Worm (Caenorhabditis elegans): ENCODE data around the gene F45D11.5.
"Not testable (repeated sequence)": the region's sequence is repeated elsewhere in the genome, so short reads cannot be mapped to it uniquely, and the experiment has no call there.

The F45D11.5 gene

ce11 chrII:966962-967361 lies 34.5 kb upstream of the F45D11.5 start, which contains the start of gene fbxc-18:
Gene fbxc-18, minus strand, starts transcription at chrII:967062.
- TF ChIP-seq dsc-1, nhr-77, elt-3 (tag; optimal IDR thresholded peaks at IDR 0.05): not testable (repeated sequence)

ce11 chrII:968106-968505 lies 33.4 kb upstream of the F45D11.5 start, which contains the start of gene C32B5.6:
Gene C32B5.6, plus strand, starts transcription at chrII:968406.
- TF ChIP-seq irx-1, vab-15, tlp-1 (tag; optimal IDR thresholded peaks at IDR 0.05): not testable (repeated sequence)

- no peak for TF ChIP-seq nhr-19 (GFP tag; conservative IDR thresholded peaks at IDR 0.05)
Measured at ce11 chrII:972850-973249, 28.7 kb upstream of the F45D11.5 start, which contains the start of gene C32B5.15. Gene C32B5.15, minus strand, starts transcription at chrII:972950.

ce11 chrII:973999-974398 lies 27.5 kb upstream of the F45D11.5 start, which contains the start of gene fbxc-14:
Gene fbxc-14, plus strand, starts transcription at chrII:974299.
- TF ChIP-seq pax-3 (tag; optimal IDR thresholded peaks at IDR 0.05) (no peak), Y116A8C.19 (tag; optimal IDR thresholded peaks at IDR 0.05; ENCODE audit: borderline replicate concordance) (no peak), nhr-11 (tag; optimal IDR thresholded peaks at IDR 0.05) (no peak), zag-1 (tag; optimal IDR thresholded peaks at IDR 0.05) (no peak), egl-13 (tag; optimal IDR thresholded peaks at IDR 0.05) (no peak), fos-1 (tag; optimal IDR thresholded peaks at IDR 0.05) (no peak), C16A3.4 (tag; optimal IDR thresholded peaks at IDR 0.05) (no peak), ceh-90 (tag; optimal IDR thresholded peaks at IDR 0.05) (no peak), rnt-1 (tag; optimal IDR thresholded peaks at IDR 0.05) (no peak), nhr-84 (tag; optimal IDR thresholded peaks at IDR 0.05) (no peak), zip-4 (GFP tag; optimal IDR thresholded peaks at IDR 0.05) (no peak), nhr-76 (tag; optimal IDR thresholded peaks at IDR 0.05) (no peak), swsn-7 (tag; optimal IDR thresholded peaks at IDR 0.05) (no peak), ceh-8 (GFP tag; optimal IDR thresholded peaks at IDR 0.05) (no peak)

- TF ChIP-seq zip-4 (GFP tag; optimal IDR thresholded peaks at IDR 0.05) (no peak), jun-1 (tag; optimal IDR thresholded peaks at IDR 0.05) (no peak), unc-130 (tag; optimal IDR thresholded peaks at IDR 0.05) (no peak), hlh-4 (tag; optimal IDR thresholded peaks at IDR 0.05) (no peak), ceh-8 (GFP tag; optimal IDR thresholded peaks at IDR 0.05) (no peak), lsy-2 (tag; optimal IDR thresholded peaks at IDR 0.05) (no peak), nhr-237 (tag; optimal IDR thresholded peaks at IDR 0.05) (no peak), mdl-1 (tag; optimal IDR thresholded peaks at IDR 0.05) (no peak), pag-3 (tag; optimal IDR thresholded peaks at IDR 0.05; ENCODE audit: borderline replicate concordance, insufficient read depth) (no peak), pqm-1 (tag; optimal IDR thresholded peaks at IDR 0.05) (no peak), swsn-7 (tag; optimal IDR thresholded peaks at IDR 0.05) (no peak), ztf-11 (tag; optimal IDR thresholded peaks at IDR 0.05) (no peak), nhr-11 (tag; optimal IDR thresholded peaks at IDR 0.05) (no peak), ets-5 (GFP tag; IDR thresholded peaks at IDR 0.05) (no peak), Y116A8C.19 (tag; optimal IDR thresholded peaks at IDR 0.05; ENCODE audit: borderline replicate concordance) (no peak), snpc-4 (tag; optimal IDR thresholded peaks at IDR 0.05) (no peak), nhr-28 (tag; optimal IDR thresholded peaks at IDR 0.05) (no peak)
Measured at ce11 chrII:979135-979534, 22.4 kb upstream of the F45D11.5 start, which contains the start of the genes fbxc-17 and fbxc-15. Gene fbxc-17, minus strand, starts transcription at chrII:979235. Gene fbxc-15, plus strand, starts transcription at chrII:979423.

ce11 chrII:982842-983241 lies 18.7 kb upstream of the F45D11.5 start, which contains the start of gene srh-274:
Gene srh-274, plus strand, starts transcription at chrII:983142.
- TF ChIP-seq snu-23 (GFP tag; optimal IDR thresholded peaks at IDR 0.05) (no peak), fos-1 (tag; optimal IDR thresholded peaks at IDR 0.05) (no peak), unc-130 (tag; optimal IDR thresholded peaks at IDR 0.05) (no peak), C34B4.2 (tag; optimal IDR thresholded peaks at IDR 0.05) (no peak), zag-1 (tag; optimal IDR thresholded peaks at IDR 0.05) (no peak), C04F5.9 (tag; optimal IDR thresholded peaks at IDR 0.05) (no peak), lir-3 (tag; optimal IDR thresholded peaks at IDR 0.05; ENCODE audit: poor library complexity) (no peak), hlh-4 (tag; optimal IDR thresholded peaks at IDR 0.05) (no peak)

Measured in whole organism, L1 larva.